Fruit fly (Drosophila melanogaster) whole organism, embryonic: ENCODE data around the gene CG14326.
A peak's percentile ranks its signal among the peaks of the same experiment; 100 is the strongest.

Experiments used
- Awh ChIP-seq: fragments of 200-800 bp; sonication (Bioruptor generic); IDR thresholded peaks from 2 replicates; pipeline ENCODE4, ENCODE4 v1.3.6; 2022; ENCODE audit warnings: missing biosample characterization, missing genetic modification characterization
- CG11093 ChIP-seq: fragments of 200-800 bp; sonication (Bioruptor generic); IDR thresholded peaks from 3 replicates; pipeline ENCODE4 v1.3.6; 2022; ENCODE audit warnings: missing biosample characterization, missing genetic modification characterization
- CG11696 ChIP-seq: fragments of 200-800 bp; sonication (Bioruptor generic); IDR thresholded peaks from 2 replicates; pipeline ENCODE4 v1.3.6; 2022; ENCODE audit warnings: missing biosample characterization, missing genetic modification characterization
- CG12299 ChIP-seq: fragments of 200-800 bp; sonication (Bioruptor generic); optimal IDR thresholded peaks from 2 replicates; lab custom pipeline; 2018; ENCODE audit warnings: missing biosample characterization, mild to moderate bottlenecking, missing genetic modification characterization
- CG12391 ChIP-seq: fragments of 200-800 bp; sonication (Bioruptor generic); optimal IDR thresholded peaks from 3 replicates; lab custom pipeline; 2018; ENCODE audit warnings: missing biosample characterization, mild to moderate bottlenecking, missing genetic modification characterization, moderate library complexity
- CG15514 ChIP-seq: fragments of 200-800 bp; sonication (Bioruptor generic); optimal IDR thresholded peaks from 3 replicates; lab custom pipeline; 2017; ENCODE audit warnings: missing biosample characterization, missing genetic modification characterization, mild to moderate bottlenecking, moderate library complexity, missing genetic modification reagents
- CG2120 ChIP-seq: fragments of 200-800 bp; sonication (Bioruptor generic); optimal IDR thresholded peaks from 3 replicates; lab custom pipeline; 2016; ENCODE audit warnings: missing biosample characterization, missing genetic modification characterization
- CG2678 ChIP-seq: fragments of 200-800 bp; sonication (Bioruptor generic); optimal IDR thresholded peaks from 3 replicates; lab custom pipeline; 2019; ENCODE audit warnings: missing biosample characterization, mild to moderate bottlenecking, missing genetic modification characterization, moderate library complexity
- CG30403 ChIP-seq: fragments of 200-800 bp; sonication (Bioruptor generic); optimal IDR thresholded peaks from 3 replicates; lab custom pipeline; 2016; ENCODE audit warnings: missing biosample characterization, missing genetic modification characterization
- CG31224 ChIP-seq: fragments of 200-800 bp; sonication (Bioruptor generic); IDR thresholded peaks from 2 replicates; pipeline ENCODE4 v1.3.6; 2022; ENCODE audit warnings: missing biosample characterization, missing genetic modification characterization
- CG31441 ChIP-seq: fragments of 200-800 bp; sonication (Bioruptor generic); IDR thresholded peaks from 2 replicates; pipeline ENCODE4 v1.3.6; 2022; ENCODE audit warnings: missing biosample characterization, missing genetic modification characterization
- CG34422 ChIP-seq: fragments of 200-800 bp; sonication (Bioruptor generic); IDR thresholded peaks from 3 replicates; pipeline ENCODE4 v1.3.6; 2022; ENCODE audit warnings: missing biosample characterization, missing genetic modification characterization
- CG42726 ChIP-seq: fragments of 200-800 bp; sonication (Bioruptor generic); IDR thresholded peaks from 2 replicates; pipeline ENCODE4 v1.3.6; 2022; ENCODE audit warnings: missing biosample characterization, missing genetic modification characterization; ENCODE audit not compliant: partially characterized antibody
- CG6254 ChIP-seq: fragments of 200-800 bp; sonication (Bioruptor generic); optimal IDR thresholded peaks from 3 replicates; lab custom pipeline; 2017; ENCODE audit warnings: mild to moderate bottlenecking, missing biosample characterization, missing genetic modification reagents, missing genetic modification characterization
- CG7556 ChIP-seq: fragments of 200-800 bp; sonication (Bioruptor generic); optimal IDR thresholded peaks from 2 replicates; lab custom pipeline; 2017; ENCODE audit warnings: missing biosample characterization, mild to moderate bottlenecking, missing genetic modification characterization
- CG7745 ChIP-seq: fragments of 200-800 bp; sonication (Bioruptor generic); optimal IDR thresholded peaks from 2 replicates; lab custom pipeline; 2018; ENCODE audit warnings: missing biosample characterization, mild to moderate bottlenecking, missing genetic modification characterization, moderate library complexity
- CG7786 ChIP-seq: fragments of 200-800 bp; sonication (Bioruptor generic); optimal IDR thresholded peaks from 2 replicates; lab custom pipeline; 2016; ENCODE audit warnings: missing biosample characterization, missing genetic modification characterization
- CG9932 ChIP-seq: fragments of 200-800 bp; sonication (Bioruptor generic); IDR thresholded peaks from 2 replicates; pipeline ENCODE4 v1.3.6; 2022; ENCODE audit warnings: missing biosample characterization, missing genetic modification characterization
- Deaf1 ChIP-seq: fragments of 200-800 bp; optimal IDR thresholded peaks from 3 replicates; lab custom pipeline; 2019; ENCODE audit warnings: missing biosample characterization, mild to moderate bottlenecking, missing genetic modification characterization, moderate library complexity
- Dll ChIP-seq: fragments of 200-800 bp; sonication (Bioruptor generic); IDR thresholded peaks from 4 replicates; pipeline ENCODE4 v1.3.6; 2022; ENCODE audit warnings: missing biosample characterization, missing genetic modification characterization; ENCODE audit not compliant: partially characterized antibody
- Dp ChIP-seq: fragments of 200-800 bp; sonication (Bioruptor generic); optimal IDR thresholded peaks from 2 replicates; lab custom pipeline; 2018; ENCODE audit warnings: missing biosample characterization, mild to moderate bottlenecking, missing genetic modification characterization, moderate library complexity
- Fer1 ChIP-seq: fragments of 200-800 bp; sonication (Bioruptor generic); optimal IDR thresholded peaks from 2 replicates; lab custom pipeline; 2017; ENCODE audit warnings: missing biosample characterization, mild to moderate bottlenecking, missing genetic modification characterization
- HLHmδ ChIP-seq: fragments of 200-800 bp; sonication (Bioruptor generic); optimal IDR thresholded peaks from 2 replicates; lab custom pipeline; 2018; ENCODE audit warnings: missing biosample characterization, mild to moderate bottlenecking, missing genetic modification characterization, moderate library complexity
- Lpt ChIP-seq: fragments of >200 bp; optimal IDR thresholded peaks from 2 replicates; lab custom pipeline; 2018; ENCODE audit warnings: missing biosample characterization, missing genetic modification characterization
- Nf-YC ChIP-seq: fragments of 200-800 bp; optimal IDR thresholded peaks from 3 replicates; lab custom pipeline; 2019; ENCODE audit warnings: missing biosample characterization, mild to moderate bottlenecking, missing genetic modification characterization, moderate library complexity
- Sin3A ChIP-seq: fragments of >200 bp; optimal IDR thresholded peaks from 2 replicates; lab custom pipeline; 2018
- Sry-β ChIP-seq: fragments of 200-800 bp; sonication (Bioruptor generic); optimal IDR thresholded peaks from 2 replicates; lab custom pipeline; 2018; ENCODE audit warnings: missing biosample characterization, mild to moderate bottlenecking, missing genetic modification characterization, moderate library complexity
- Ssrp ChIP-seq: fragments of 200-800 bp; sonication (Bioruptor generic); optimal IDR thresholded peaks from 2 replicates; lab custom pipeline; 2018; ENCODE audit warnings: missing biosample characterization, mild to moderate bottlenecking, missing genetic modification characterization, moderate library complexity
- abd-A ChIP-seq: fragments of 200-800 bp; sonication (Bioruptor generic); optimal IDR thresholded peaks from 3 replicates; lab custom pipeline; 2019; ENCODE audit warnings: missing biosample characterization, mild to moderate bottlenecking, missing genetic modification characterization, moderate library complexity
- bowl ChIP-seq: fragments of 200-800 bp; sonication (Bioruptor generic); IDR thresholded peaks from 2 replicates; pipeline ENCODE4 v1.3.6; 2022; ENCODE audit warnings: missing biosample characterization, missing genetic modification characterization
- cg ChIP-seq: fragments of 200-800 bp; sonication (Bioruptor generic); optimal IDR thresholded peaks from 3 replicates; lab custom pipeline; 2019; ENCODE audit warnings: missing biosample characterization, mild to moderate bottlenecking, missing genetic modification characterization, moderate library complexity
- ewg ChIP-seq: fragments of 200-800 bp; sonication (Bioruptor generic); optimal IDR thresholded peaks from 3 replicates; lab custom pipeline; 2017; ENCODE audit warnings: mild to moderate bottlenecking, missing biosample characterization, missing genetic modification reagents, missing genetic modification characterization
- eyg ChIP-seq: fragments of 200-800 bp; sonication (Bioruptor generic); optimal IDR thresholded peaks from 3 replicates; lab custom pipeline; 2016; ENCODE audit warnings: missing biosample characterization, missing genetic modification characterization
- fd64A ChIP-seq: fragments of 200-800 bp; sonication (Bioruptor generic); optimal IDR thresholded peaks from 3 replicates; lab custom pipeline; 2018; ENCODE audit warnings: missing biosample characterization, mild to moderate bottlenecking, missing genetic modification characterization
- grau ChIP-seq: fragments of 200-800 bp; optimal IDR thresholded peaks from 3 replicates; lab custom pipeline; 2019; ENCODE audit warnings: missing biosample characterization, mild to moderate bottlenecking, missing genetic modification characterization, moderate library complexity
- jigr1 ChIP-seq: fragments of 200-800 bp; sonication (Bioruptor generic); IDR thresholded peaks from 3 replicates; pipeline ENCODE4 v1.3.6; 2022; ENCODE audit warnings: missing biosample characterization, missing genetic modification characterization
- lab ChIP-seq: fragments of 200-800 bp; sonication (Bioruptor generic); optimal IDR thresholded peaks from 3 replicates; lab custom pipeline; 2017; ENCODE audit warnings: missing biosample characterization, missing genetic modification characterization, mild to moderate bottlenecking, moderate library complexity, missing genetic modification reagents
- nmo ChIP-seq: fragments of 200-800 bp; sonication (Bioruptor generic); optimal IDR thresholded peaks from 2 replicates; lab custom pipeline; 2018; ENCODE audit warnings: missing biosample characterization, mild to moderate bottlenecking, missing genetic modification characterization, moderate library complexity
- oc ChIP-seq: fragments of 200-800 bp; sonication (Bioruptor generic); optimal IDR thresholded peaks from 2 replicates; lab custom pipeline; 2018; ENCODE audit warnings: missing biosample characterization, mild to moderate bottlenecking, missing genetic modification characterization, moderate library complexity
- org-1 ChIP-seq: fragments of 200-800 bp; sonication (Bioruptor generic); optimal IDR thresholded peaks from 2 replicates; lab custom pipeline; 2017; ENCODE audit warnings: missing biosample characterization, missing genetic modification characterization
- row ChIP-seq: fragments of 200-800 bp; sonication (Bioruptor generic); IDR thresholded peaks from 3 replicates; pipeline ENCODE4 v1.3.6; 2022; ENCODE audit warnings: missing biosample characterization, missing genetic modification characterization
- scrt ChIP-seq: fragments of 200-800 bp; sonication (Bioruptor generic); optimal IDR thresholded peaks from 2 replicates; lab custom pipeline; 2018; ENCODE audit warnings: missing biosample characterization, mild to moderate bottlenecking, missing genetic modification characterization, moderate library complexity
- sd ChIP-seq: fragments of 200-800 bp; sonication (Bioruptor generic); optimal IDR thresholded peaks from 3 replicates; lab custom pipeline; 2018; ENCODE audit warnings: missing biosample characterization, mild to moderate bottlenecking, missing genetic modification characterization, moderate library complexity
- sens ChIP-seq: fragments of 200-800 bp; sonication (Bioruptor generic); peaks from one replicate; lab custom pipeline; 2016; ENCODE audit warnings: missing biosample characterization, missing genetic modification characterization
- stc ChIP-seq: fragments of 200-800 bp; sonication (Bioruptor generic); IDR thresholded peaks from 2 replicates; pipeline ENCODE4 v1.3.6; 2022; ENCODE audit warnings: missing biosample characterization, missing genetic modification characterization
- toy ChIP-seq: fragments of 200-800 bp; sonication (Bioruptor generic); IDR thresholded peaks from 2 replicates; pipeline ENCODE4 v1.3.6; 2022; ENCODE audit warnings: missing biosample characterization, missing genetic modification characterization
- trem ChIP-seq: fragments of 200-800 bp; optimal IDR thresholded peaks from 3 replicates; lab custom pipeline; 2019; ENCODE audit warnings: missing biosample characterization, mild to moderate bottlenecking, missing genetic modification characterization, moderate library complexity
- ttk ChIP-seq: fragments of 200-800 bp; sonication (Bioruptor generic); IDR thresholded peaks from 2 replicates; pipeline ENCODE4 v2.1.2; 2022; ENCODE audit warnings: missing biosample characterization, missing genetic modification characterization
- zen2 ChIP-seq: fragments of 200-800 bp; sonication (Bioruptor generic); IDR thresholded peaks from 3 replicates; pipeline ENCODE4 v1.3.6; 2022; ENCODE audit warnings: missing biosample characterization, missing genetic modification characterization; ENCODE audit not compliant: partially characterized antibody

CG14326 gene

DNA sequence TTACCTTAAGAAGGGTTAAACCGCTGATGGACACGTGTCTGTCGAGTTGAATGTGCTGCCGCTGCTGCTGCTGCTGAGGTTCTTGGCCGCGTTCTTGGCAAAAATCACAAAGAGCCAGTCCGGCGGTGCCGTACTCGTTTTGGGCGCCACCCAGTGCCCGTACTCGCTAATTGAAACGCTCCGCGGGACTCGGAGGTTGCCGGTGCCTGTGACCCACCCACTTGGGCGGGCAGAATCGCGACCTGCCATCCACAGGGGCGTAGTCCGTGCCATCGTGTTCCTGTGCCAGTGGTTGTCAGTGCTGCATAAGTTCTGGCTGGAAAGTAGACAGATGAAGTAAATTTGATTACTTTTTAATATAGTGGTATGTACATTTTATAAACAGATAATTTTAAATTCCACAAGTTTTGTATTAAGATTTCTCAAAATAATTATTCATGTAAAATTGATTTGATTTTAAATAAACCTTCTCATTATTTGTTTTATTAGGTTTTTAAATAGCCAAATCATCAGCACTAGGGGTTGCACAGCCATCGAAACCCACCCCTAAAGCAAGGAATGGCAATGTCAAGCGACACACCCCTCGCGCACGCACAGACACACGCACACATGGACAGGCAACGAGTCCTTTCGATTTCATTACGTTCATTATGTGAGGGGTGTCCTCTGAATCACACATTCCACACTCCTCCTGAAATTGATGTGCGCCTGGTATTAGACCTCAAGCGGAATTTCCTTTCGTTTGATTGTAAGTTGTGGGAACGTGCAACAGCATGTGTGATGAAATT is 13.8 kb upstream of the CG14326 start:
- TF ChIP-seq CG30403 (GFP tag; lab: Kevin White, UChicago) (peak; percentile 6), CG9932 (GFP tag; lab: Robert Waterston, UW) (peak; percentile 9; the same call in 1 of the 2 replicates), grau (tag; lab: Kevin White, UChicago) (peak; percentile 47), CG15514 (no peak), oc (no peak), Deaf1 (tag; lab: Kevin White, UChicago) (peak; percentile 24), lab (GFP tag; lab: Kevin White, UChicago) (peak; percentile 40), CG42726 (GFP tag; lab: Robert Waterston, UW) (no peak), Fer1 (GFP tag; lab: Kevin White, UChicago) (peak; percentile 62), Dp (GFP tag; lab: Kevin White, UChicago) (no peak), nmo (GFP tag; lab: Kevin White, UChicago) (peak; percentile 33), CG11696 (GFP tag; lab: Robert Waterston, UW) (no peak), abd-A (peak; percentile 94), trem (peak; percentile 8), Ssrp (tag; lab: Kevin White, UChicago) (no peak), CG12299 (tag; lab: Kevin White, UChicago) (peak; percentile 20), CG7556 (peak; percentile 49), bowl (GFP tag; lab: Robert Waterston, UW) (no peak), Sry-β (GFP tag; lab: Kevin White, UChicago) (peak; percentile 94), scrt (GFP tag; lab: Kevin White, UChicago) (peak; percentile 12), Nf-YC (tag; lab: Kevin White, UChicago) (peak; percentile 51), CG34422 (no peak), CG7786 (GFP tag; lab: Kevin White, UChicago) (no peak), Dll (0 out of 4 replicates have a peak, but pooled peaks have one; percentile 0), eyg (GFP tag; lab: Kevin White, UChicago) (no peak), cg (GFP tag; lab: Kevin White, UChicago) (peak; percentile 60), CG31224 (peak; percentile 96), Awh (GFP tag; lab: Robert Waterston, UW) (0 out of 2 replicates have a peak, but pooled peaks have one; percentile 15), CG2120 (GFP tag; lab: Kevin White, UChicago) (peak; percentile 6), row (GFP tag; lab: Robert Waterston, UW) (peak; percentile 87), HLHmδ (peak; percentile 75), CG12391 (tag; lab: Kevin White, UChicago) (peak; percentile 57), CG31441 (0 out of 2 replicates have a peak, but pooled peaks have one; percentile 18), CG2678 (tag; lab: Kevin White, UChicago) (peak; percentile 53), toy (no peak), Lpt (GFP tag; lab: Kevin White, UChicago) (no peak), zen2 (GFP tag; lab: Robert Waterston, UW) (0 out of 3 replicates have a peak, but pooled peaks have one; percentile 19), sens (GFP tag; lab: Kevin White, UChicago) (peak; percentile 78), CG11093 (0 out of 3 replicates have a peak, but pooled peaks have one; percentile 18), stc (GFP tag; lab: Robert Waterston, UW) (no peak), fd64A (no peak), org-1 (no peak), CG7745 (peak; percentile 34), sd (tag; lab: Kevin White, UChicago) (peak; percentile 100), CG6254 (GFP tag; lab: Kevin White, UChicago) (peak; percentile 11), Sin3A (lab: Kevin White, UChicago) (no peak), ttk (no peak; the same call in 1 of the 2 replicates), ewg (no peak), jigr1 (no peak)
